Fruit fly (Drosophila melanogaster) whole organism, embryonic: ENCODE results near the gene TotZ.

Source experiments
- Atf3 ChIP-seq: fragments of 200-800 bp; sonication (Bioruptor generic); optimal IDR thresholded peaks from 3 replicates; lab custom pipeline; 2016; ENCODE audit warnings: missing biosample characterization, missing genetic modification characterization
- Atf6 ChIP-seq: fragments of 200-800 bp; sonication (Bioruptor generic); IDR thresholded peaks from 2 replicates; pipeline ENCODE4 v1.3.6; 2022; ENCODE audit warnings: missing biosample characterization, missing genetic modification characterization
- CG1024 ChIP-seq: fragments of 200-800 bp; sonication (Bioruptor generic); IDR thresholded peaks from 2 replicates; pipeline ENCODE4 v1.3.6; 2022; ENCODE audit warnings: missing biosample characterization, missing genetic modification characterization
- CG11560 ChIP-seq: fragments of 200-800 bp; sonication (Bioruptor generic); IDR thresholded peaks from 3 replicates; pipeline ENCODE4 v1.3.6; 2022; ENCODE audit warnings: missing biosample characterization, missing genetic modification characterization
- CG12219 ChIP-seq: fragments of 200-800 bp; sonication (Bioruptor generic); optimal IDR thresholded peaks from 3 replicates; lab custom pipeline; 2018; ENCODE audit warnings: missing biosample characterization, mild to moderate bottlenecking, missing genetic modification characterization
- CG12744 ChIP-seq: fragments of 200-800 bp; sonication (Bioruptor generic); optimal IDR thresholded peaks from 2 replicates; lab custom pipeline; 2016; ENCODE audit warnings: missing biosample characterization, missing genetic modification characterization
- CG13296 ChIP-seq: fragments of 200-800 bp; sonication (Bioruptor generic); optimal IDR thresholded peaks from 3 replicates; lab custom pipeline; 2018; ENCODE audit warnings: missing biosample characterization, mild to moderate bottlenecking, missing genetic modification characterization
- CG13775 ChIP-seq: fragments of 200-800 bp; sonication (Bioruptor generic); optimal IDR thresholded peaks from 3 replicates; lab custom pipeline; 2017; ENCODE audit warnings: missing biosample characterization, mild to moderate bottlenecking, missing genetic modification characterization
- CG14441 ChIP-seq: fragments of 200-800 bp; sonication (Bioruptor generic); IDR thresholded peaks from 2 replicates; pipeline ENCODE4 v1.3.6; 2022; ENCODE audit warnings: missing biosample characterization, missing genetic modification characterization
- CG15479 ChIP-seq: fragments of 200-800 bp; sonication (Bioruptor generic); optimal IDR thresholded peaks from 3 replicates; lab custom pipeline; 2019; ENCODE audit warnings: missing biosample characterization, mild to moderate bottlenecking, missing genetic modification characterization, moderate library complexity
- CG16863 ChIP-seq: fragments of 200-800 bp; sonication (Bioruptor generic); optimal IDR thresholded peaks from 3 replicates; lab custom pipeline; 2016; ENCODE audit warnings: missing biosample characterization, missing genetic modification characterization
- CG18619 ChIP-seq: fragments of 200-800 bp; sonication (Bioruptor generic); optimal IDR thresholded peaks from 3 replicates; lab custom pipeline; 2017; ENCODE audit warnings: missing biosample characterization, mild to moderate bottlenecking, missing genetic modification characterization
- CG2116 ChIP-seq: fragments of 200-800 bp; sonication (Bioruptor generic); optimal IDR thresholded peaks from 3 replicates; lab custom pipeline; 2018; ENCODE audit warnings: missing biosample characterization, mild to moderate bottlenecking, missing genetic modification characterization
- CG2129 ChIP-seq: fragments of 200-800 bp; sonication (Bioruptor generic); IDR thresholded peaks from 2 replicates; pipeline ENCODE4 v1.3.6; 2022; ENCODE audit warnings: missing biosample characterization, missing genetic modification characterization; ENCODE audit not compliant: partially characterized antibody
- CG2202 ChIP-seq: fragments of 200-800 bp; sonication (Bioruptor generic); optimal IDR thresholded peaks from 2 replicates; lab custom pipeline; 2018; ENCODE audit warnings: missing biosample characterization, mild to moderate bottlenecking, missing genetic modification characterization
- CG32772 ChIP-seq: fragments of 200-800 bp; sonication (Bioruptor generic); IDR thresholded peaks from 2 replicates; pipeline ENCODE4 v1.3.6; 2022; ENCODE audit warnings: missing biosample characterization, missing genetic modification characterization
- CG34224 ChIP-seq: fragments of 200-800 bp; sonication (Bioruptor generic); IDR thresholded peaks from 3 replicates; pipeline ENCODE4 v1.3.6; 2022; ENCODE audit warnings: missing biosample characterization, missing genetic modification characterization; ENCODE audit not compliant: partially characterized antibody
- CG4617 ChIP-seq: fragments of 200-800 bp; sonication (Bioruptor generic); optimal IDR thresholded peaks from 3 replicates; lab custom pipeline; 2016; ENCODE audit warnings: missing biosample characterization, missing genetic modification characterization, borderline replicate concordance
- CG6689 ChIP-seq: fragments of 200-800 bp; sonication (Bioruptor generic); IDR thresholded peaks from 2 replicates; pipeline ENCODE4 v1.3.6; 2022; ENCODE audit warnings: missing biosample characterization, missing genetic modification characterization
- CG6791 ChIP-seq: fragments of 200-800 bp; sonication (Bioruptor generic); IDR thresholded peaks from 3 replicates; pipeline ENCODE4 v1.3.6; 2022; ENCODE audit warnings: missing biosample characterization, missing genetic modification characterization; ENCODE audit not compliant: partially characterized antibody
- CG6854 ChIP-seq: fragments of 200-800 bp; sonication (Bioruptor generic); optimal IDR thresholded peaks from 3 replicates; lab custom pipeline; 2017; ENCODE audit warnings: missing biosample characterization, mild to moderate bottlenecking, missing genetic modification characterization
- CG7271 ChIP-seq: fragments of 200-800 bp; sonication (Bioruptor generic); optimal IDR thresholded peaks from 2 replicates; lab custom pipeline; 2018; ENCODE audit warnings: missing biosample characterization, mild to moderate bottlenecking, missing genetic modification characterization, moderate library complexity
- CG7745 ChIP-seq: fragments of 200-800 bp; sonication (Bioruptor generic); optimal IDR thresholded peaks from 2 replicates; lab custom pipeline; 2018; ENCODE audit warnings: missing biosample characterization, mild to moderate bottlenecking, missing genetic modification characterization, moderate library complexity
- CG7839 ChIP-seq: fragments of 200-800 bp; sonication (Bioruptor generic); optimal IDR thresholded peaks from 3 replicates; lab custom pipeline; 2018; ENCODE audit warnings: missing biosample characterization, mild to moderate bottlenecking, missing genetic modification characterization, moderate library complexity
- CG8388 ChIP-seq: fragments of 200-800 bp; sonication (Bioruptor generic); optimal IDR thresholded peaks from 2 replicates; lab custom pipeline; 2019; ENCODE audit warnings: missing biosample characterization, mild to moderate bottlenecking, missing genetic modification characterization, moderate library complexity
- D ChIP-seq, 2 experiments: fragments of 200-800 bp in 1 of 2; fragments of >200 bp in 1 of 2; sonication (Bioruptor generic) in 1 of 2; optimal IDR thresholded peaks; 2 replicates in 1 of 2; 3 replicates in 1 of 2; lab custom pipeline; 2017; ENCODE audit warnings: mild to moderate bottlenecking in 1 of 2, missing biosample characterization in 1 of 2, missing genetic modification characterization in 1 of 2, missing genetic modification reagents in 1 of 2
- GATAe ChIP-seq: fragments of 200-800 bp; sonication (Bioruptor generic); conservative IDR thresholded peaks from 2 replicates; pipeline ENCODE4 v1.3.6; 2022; ENCODE audit warnings: missing biosample characterization, missing genetic modification characterization
- Gug ChIP-seq: fragments of 200-800 bp; sonication (Bioruptor generic); IDR thresholded peaks from 4 replicates; pipeline ENCODE4 v1.3.6; 2022; ENCODE audit warnings: missing biosample characterization, missing genetic modification characterization
- Lhr ChIP-seq: fragments of 200-800 bp; sonication (Bioruptor generic); optimal IDR thresholded peaks from 3 replicates; lab custom pipeline; 2017; ENCODE audit warnings: mild to moderate bottlenecking, missing biosample characterization, missing genetic modification reagents, missing genetic modification characterization
- MTF-1 ChIP-seq: fragments of 200-800 bp; sonication (Bioruptor generic); optimal IDR thresholded peaks from 2 replicates; lab custom pipeline; 2018; ENCODE audit warnings: missing biosample characterization, mild to moderate bottlenecking, missing genetic modification characterization, borderline replicate concordance
- NK7.1 ChIP-seq: fragments of 200-800 bp; sonication (Bioruptor generic); optimal IDR thresholded peaks from 3 replicates; lab custom pipeline; 2016; ENCODE audit warnings: missing biosample characterization, missing genetic modification characterization
- Nf-YC ChIP-seq: fragments of 200-800 bp; optimal IDR thresholded peaks from 3 replicates; lab custom pipeline; 2019; ENCODE audit warnings: missing biosample characterization, mild to moderate bottlenecking, missing genetic modification characterization, moderate library complexity
- ap ChIP-seq: fragments of 200-800 bp; sonication (Bioruptor generic); IDR thresholded peaks from 2 replicates; pipeline ENCODE4 v1.3.6; 2022; ENCODE audit warnings: missing biosample characterization, missing genetic modification characterization
- ash1 ChIP-seq: fragments of 200-800 bp; sonication (Bioruptor generic); optimal IDR thresholded peaks from 2 replicates; lab custom pipeline; 2018; ENCODE audit warnings: missing biosample characterization, mild to moderate bottlenecking, missing genetic modification characterization
- bab2 ChIP-seq: fragments of 200-800 bp; sonication (Bioruptor generic); optimal IDR thresholded peaks from 2 replicates; lab custom pipeline; 2016; ENCODE audit warnings: missing biosample characterization, missing genetic modification characterization
- cg ChIP-seq: fragments of 200-800 bp; sonication (Bioruptor generic); optimal IDR thresholded peaks from 3 replicates; lab custom pipeline; 2019; ENCODE audit warnings: missing biosample characterization, mild to moderate bottlenecking, missing genetic modification characterization, moderate library complexity
- fru ChIP-seq: fragments of >200 bp; optimal IDR thresholded peaks from 2 replicates; lab custom pipeline; 2017
- jing ChIP-seq: fragments of 200-800 bp; sonication (Bioruptor generic); optimal IDR thresholded peaks from 2 replicates; lab custom pipeline; 2018; ENCODE audit warnings: missing biosample characterization, mild to moderate bottlenecking, missing genetic modification characterization
- lilli ChIP-seq: fragments of 200-800 bp; sonication (Bioruptor generic); optimal IDR thresholded peaks from 3 replicates; lab custom pipeline; 2016; ENCODE audit warnings: missing biosample characterization, missing genetic modification characterization
- pzg ChIP-seq: fragments of 200-800 bp; sonication (Bioruptor generic); optimal IDR thresholded peaks from 3 replicates; lab custom pipeline; 2018; ENCODE audit warnings: missing biosample characterization, mild to moderate bottlenecking, missing genetic modification characterization, moderate library complexity
- rib ChIP-seq: fragments of 200-800 bp; sonication (Bioruptor generic); IDR thresholded peaks from 2 replicates; pipeline ENCODE4 v1.3.6; 2022; ENCODE audit warnings: missing biosample characterization, missing genetic modification characterization
- salm ChIP-seq: fragments of 200-800 bp; sonication (Bioruptor generic); optimal IDR thresholded peaks from 2 replicates; lab custom pipeline; 2018; ENCODE audit warnings: missing biosample characterization, mild to moderate bottlenecking, missing genetic modification characterization
- sc ChIP-seq, 3 experiments: fragments of >200 bp in 2 of 3; fragments of 200-800 bp in 1 of 3; sonication (Bioruptor generic) in 1 of 3; optimal IDR thresholded peaks; 2 replicates in 2 of 3; 3 replicates in 1 of 3; lab custom pipeline; 2017; ENCODE audit warnings: mild to moderate bottlenecking in 1 of 3, missing biosample characterization in 1 of 3, missing genetic modification characterization in 1 of 3, missing genetic modification reagents in 1 of 3
- scrt ChIP-seq: fragments of 200-800 bp; sonication (Bioruptor generic); optimal IDR thresholded peaks from 2 replicates; lab custom pipeline; 2018; ENCODE audit warnings: missing biosample characterization, mild to moderate bottlenecking, missing genetic modification characterization, moderate library complexity
- sisA ChIP-seq: fragments of 200-800 bp; sonication (Bioruptor generic); IDR thresholded peaks from 2 replicates; pipeline ENCODE4 v1.3.6; 2022; ENCODE audit warnings: missing biosample characterization, missing genetic modification characterization
- wor ChIP-seq: fragments of 200-800 bp; sonication (Bioruptor generic); IDR thresholded peaks from 2 replicates; pipeline ENCODE4 v1.3.6; 2022; ENCODE audit warnings: missing biosample characterization, missing genetic modification characterization
- zen ChIP-seq: fragments of 200-800 bp; sonication (Bioruptor generic); optimal IDR thresholded peaks from 3 replicates; lab custom pipeline; 2018; ENCODE audit warnings: missing biosample characterization, mild to moderate bottlenecking, missing genetic modification characterization, moderate library complexity

Gene TotZ

DNA sequence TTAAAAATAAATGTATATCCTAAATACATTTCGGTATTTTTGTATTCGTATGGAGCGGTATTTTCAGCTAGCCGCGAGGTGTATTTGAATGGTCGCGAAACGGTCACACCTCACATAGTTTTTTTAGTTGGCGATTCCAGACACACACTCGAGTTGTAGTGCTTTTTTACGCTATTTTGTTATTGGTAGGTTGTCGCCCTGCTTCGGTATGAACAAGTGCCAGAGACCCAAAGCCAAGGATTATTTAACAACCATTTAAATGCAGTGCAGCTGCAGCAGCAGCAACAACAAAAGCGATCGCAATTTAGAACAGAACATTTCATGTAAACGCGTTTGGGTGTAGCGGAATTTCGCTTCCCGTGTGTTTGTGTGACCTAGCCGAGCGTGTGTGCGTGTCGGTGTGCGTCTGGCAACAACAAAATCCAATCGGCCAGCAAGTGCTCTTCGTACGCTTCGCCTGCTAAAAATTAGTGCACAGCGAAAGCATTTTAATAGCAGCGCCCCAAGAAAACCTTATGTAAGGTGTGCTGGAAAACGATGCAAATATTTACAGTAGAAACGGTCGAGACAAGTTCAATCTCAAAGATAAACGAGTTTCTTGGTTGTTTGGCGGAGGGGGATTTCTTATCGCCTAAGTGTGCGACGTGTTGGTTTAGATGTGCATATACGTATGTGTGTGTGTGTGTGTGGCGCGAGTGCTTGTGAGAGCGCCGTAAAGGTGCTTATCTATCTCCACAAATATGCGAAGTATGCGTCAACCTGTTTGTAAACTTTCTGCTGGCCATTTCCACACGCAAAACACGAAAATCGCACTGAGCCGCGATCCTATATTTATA, 44.6 kb upstream of the TotZ start, which contains the start of gene Synd (continued):
- TF ChIP-seq ash1, result no peak
- no peak for TF ChIP-seq MTF-1 (GFP tag; lab: Kevin White, UChicago)
- no peak for TF ChIP-seq Atf3 (GFP tag; lab: Kevin White, UChicago)
- peak; percentile 35 for TF ChIP-seq CG4617 (GFP tag; lab: Kevin White, UChicago)
- TF ChIP-seq NK7.1 (GFP tag; lab: Kevin White, UChicago), result no peak
- peak; percentile 41 for TF ChIP-seq Nf-YC
- no peak for TF ChIP-seq bab2
- no peak for TF ChIP-seq CG11560 (tag; lab: Robert Waterston, UW)
- TF ChIP-seq CG6854, result no peak
- TF ChIP-seq CG13775 (GFP tag; lab: Kevin White, UChicago), result no peak
- peak; percentile 26 for TF ChIP-seq CG15479 (GFP tag; lab: Kevin White, UChicago)
- no peak for TF ChIP-seq jing (GFP tag; lab: Kevin White, UChicago)
- TF ChIP-seq fru (lab: Kevin White, UChicago), result no peak
- no peak for TF ChIP-seq D (optimal IDR thresholded peaks at IDR 0.05; lab: Kevin White, UChicago)
- TF ChIP-seq D (GFP tag; optimal IDR thresholded peaks at IDR 0.05; lab: Kevin White, UChicago), result peak; percentile 43
- TF ChIP-seq CG8388 (GFP tag; lab: Kevin White, UChicago), result peak; percentile 4
- peak; percentile 9 for TF ChIP-seq scrt (GFP tag; lab: Kevin White, UChicago)
- TF ChIP-seq wor, result no peak
- no peak for TF ChIP-seq CG7745 (tag; lab: Kevin White, UChicago)
- TF ChIP-seq salm (tag; lab: Kevin White, UChicago), result no peak
- TF ChIP-seq CG16863, result no peak
- TF ChIP-seq CG2129 (GFP tag; lab: Robert Waterston, UW), result no peak
- TF ChIP-seq Lhr (GFP tag; lab: Kevin White, UChicago), result peak; percentile 10
- TF ChIP-seq CG6791, result no peak
- TF ChIP-seq CG14441, result peak; percentile 44; the same call in 1 of the 2 replicates
- TF ChIP-seq sc (optimal IDR thresholded peaks at IDR 0.05; lab: Kevin White, UChicago), result no peak
- no peak for TF ChIP-seq sc (GFP tag; optimal IDR thresholded peaks at IDR 0.05; lab: Kevin White, UChicago)
- TF ChIP-seq CG6689 (GFP tag; lab: Robert Waterston, UW), result 0 out of 2 replicates have a peak, but pooled peaks have one; percentile 17
- no peak for TF ChIP-seq CG2116 (GFP tag; lab: Kevin White, UChicago)
- no peak for TF ChIP-seq CG18619 (GFP tag; lab: Kevin White, UChicago)
- TF ChIP-seq zen (tag; lab: Kevin White, UChicago), result no peak
- TF ChIP-seq Gug (GFP tag; lab: Robert Waterston, UW), result no peak
- no peak for TF ChIP-seq CG2202 (tag; lab: Kevin White, UChicago)
- no peak for TF ChIP-seq Atf6 (GFP tag; lab: Robert Waterston, UW)
- no peak for TF ChIP-seq CG12744 (GFP tag; lab: Kevin White, UChicago)
- TF ChIP-seq pzg (GFP tag; lab: Kevin White, UChicago), result peak; percentile 78
- TF ChIP-seq GATAe, result 0 out of 2 replicates have a peak, but pooled peaks have one; percentile 12
- no peak; the same call in 1 of the 2 replicates for TF ChIP-seq rib (GFP tag; lab: Robert Waterston, UW)
- TF ChIP-seq CG7839, result no peak
- no peak; the same call in 2 of the 3 replicates for TF ChIP-seq CG34224
- TF ChIP-seq lilli (GFP tag; lab: Kevin White, UChicago), result peak; percentile 18
- no peak for TF ChIP-seq CG12219
- TF ChIP-seq CG1024 (GFP tag; lab: Robert Waterston, UW), result no peak
- peak; percentile 96 for TF ChIP-seq cg
- no peak for TF ChIP-seq CG7271 (tag; lab: Kevin White, UChicago)
- peak; percentile 41; the same call in 1 of the 2 replicates for TF ChIP-seq CG32772 (GFP tag; lab: Robert Waterston, UW)
- TF ChIP-seq sisA (GFP tag; lab: Robert Waterston, UW), result no peak
- TF ChIP-seq ap (GFP tag; lab: Robert Waterston, UW), result no peak
- peak; percentile 62 for TF ChIP-seq CG13296
